Worm (Caenorhabditis elegans) whole organism, L2 larva: ENCODE results near the gene K07F5.16.

Source experiments
- C34F6.9 ChIP-seq: fragments of 150-350 bp; optimal IDR thresholded peaks from 2 replicates; lab custom pipeline; 2014; ENCODE audit warnings: missing biosample characterization, missing genetic modification characterization
- F13H6.1 ChIP-seq: sonication (generic microtip); optimal IDR thresholded peaks from 2 replicates; lab custom pipeline; 2016; ENCODE audit warnings: missing genetic modification characterization, missing compliant biosample characterization
- R02D3.7 ChIP-seq: fragments of 150-350 bp; optimal IDR thresholded peaks from 2 replicates; lab custom pipeline; 2014; ENCODE audit warnings: missing biosample characterization, missing genetic modification characterization
- aly-2 ChIP-seq: fragments of 150-350 bp; optimal IDR thresholded peaks from 2 replicates; lab custom pipeline; 2014; ENCODE audit warnings: missing biosample characterization, missing genetic modification characterization
- ama-1 ChIP-seq: fragments of 150-350 bp; optimal IDR thresholded peaks from 2 replicates; lab custom pipeline; 2018; ENCODE audit warnings: inconsistent platforms
- blmp-1 ChIP-seq: sonication (generic microtip); optimal IDR thresholded peaks from 2 replicates; lab custom pipeline; 2017; ENCODE audit warnings: missing genetic modification characterization, mild to moderate bottlenecking, missing compliant biosample characterization, antibody characterized with exemption, moderate library complexity; ENCODE audit not compliant: insufficient read depth
- crh-2 ChIP-seq: sonication (generic microtip); optimal IDR thresholded peaks from 2 replicates; lab custom pipeline; 2017; ENCODE audit warnings: missing biosample characterization, missing genetic modification characterization
- dmd-4 ChIP-seq: sonication (generic microtip); optimal IDR thresholded peaks from 2 replicates; lab custom pipeline; 2017; ENCODE audit warnings: missing biosample characterization, missing genetic modification characterization
- egl-27 ChIP-seq: sonication (generic microtip); optimal IDR thresholded peaks from 3 replicates; lab custom pipeline; 2017; ENCODE audit warnings: missing biosample characterization, missing genetic modification reagents, missing genetic modification characterization
- elt-3 ChIP-seq: sonication (generic microtip); optimal IDR thresholded peaks from 2 replicates; lab custom pipeline; 2017; ENCODE audit warnings: missing biosample characterization, missing genetic modification characterization
- fos-1 ChIP-seq: fragments of 150-350 bp; optimal IDR thresholded peaks from 2 replicates; lab custom pipeline; 2014; ENCODE audit warnings: missing biosample characterization, missing genetic modification characterization
- lin-11 ChIP-seq: fragments of 150-350 bp; sonication (generic microtip); optimal IDR thresholded peaks from 2 replicates; lab custom pipeline; 2014; ENCODE audit warnings: missing biosample characterization, missing genetic modification characterization, inconsistent platforms, mixed read lengths
- lin-13 ChIP-seq: fragments of 150-350 bp; optimal IDR thresholded peaks from 2 replicates; lab custom pipeline; 2014; ENCODE audit warnings: missing biosample characterization, missing genetic modification reagents, missing genetic modification characterization
- lsy-2 ChIP-seq, 2 experiments: fragments of 150-350 bp in 1 of 2; sonication (generic microtip) in 1 of 2; optimal IDR thresholded peaks; 2 replicates each; lab custom pipeline; 2014 to 2017; ENCODE audit warnings: missing biosample characterization in 2 of 2, missing genetic modification characterization in 2 of 2
- mbf-1 ChIP-seq: sonication (generic microtip); optimal IDR thresholded peaks from 2 replicates; lab custom pipeline; 2017; ENCODE audit warnings: missing biosample characterization, missing genetic modification characterization
- mdl-1 ChIP-seq, 2 experiments: fragments of 150-350 bp in 1 of 2; sonication (generic microtip) in 1 of 2; optimal IDR thresholded peaks; 2 replicates each; lab custom pipeline; 2017; ENCODE audit warnings: missing biosample characterization in 2 of 2, missing genetic modification characterization in 2 of 2
- nhr-10 ChIP-seq: sonication (generic microtip); optimal IDR thresholded peaks from 2 replicates; lab custom pipeline; 2017; ENCODE audit warnings: missing biosample characterization, missing genetic modification characterization
- nhr-12 ChIP-seq: fragments of 150-350 bp; optimal IDR thresholded peaks from 2 replicates; lab custom pipeline; 2014; ENCODE audit warnings: missing biosample characterization, missing genetic modification characterization
- nhr-129 ChIP-seq: fragments of 150-350 bp; optimal IDR thresholded peaks from 2 replicates; lab custom pipeline; 2014; ENCODE audit warnings: missing biosample characterization, missing genetic modification characterization
- nhr-21 ChIP-seq: fragments of 150-350 bp; optimal IDR thresholded peaks from 2 replicates; lab custom pipeline; 2014; ENCODE audit warnings: missing biosample characterization, missing genetic modification characterization
- nhr-23 ChIP-seq: fragments of 150-350 bp; optimal IDR thresholded peaks from 2 replicates; lab custom pipeline; 2014; ENCODE audit warnings: missing biosample characterization, missing genetic modification reagents, missing genetic modification characterization
- nhr-237 ChIP-seq: fragments of 150-350 bp; optimal IDR thresholded peaks from 2 replicates; lab custom pipeline; 2014; ENCODE audit warnings: missing biosample characterization, missing genetic modification characterization
- nhr-25 ChIP-seq: fragments of 150-350 bp; sonication (generic microtip); optimal IDR thresholded peaks from 3 replicates; lab custom pipeline; 2014; ENCODE audit warnings: missing biosample characterization, missing genetic modification characterization
- nhr-6 ChIP-seq: fragments of 150-350 bp; optimal IDR thresholded peaks from 2 replicates; lab custom pipeline; 2014; ENCODE audit warnings: missing biosample characterization, missing genetic modification characterization
- nhr-77 ChIP-seq: fragments of 150-350 bp; optimal IDR thresholded peaks from 2 replicates; lab custom pipeline; 2014; ENCODE audit warnings: missing biosample characterization, missing genetic modification characterization
- peb-1 ChIP-seq: fragments of 150-350 bp; optimal IDR thresholded peaks from 2 replicates; lab custom pipeline; 2014; ENCODE audit warnings: missing biosample characterization, missing genetic modification characterization
- sma-3 ChIP-seq: sonication (generic microtip); optimal IDR thresholded peaks from 2 replicates; lab custom pipeline; 2016; ENCODE audit warnings: missing genetic modification reagents, missing genetic modification characterization, missing compliant biosample characterization
- unc-39 ChIP-seq: fragments of 150-350 bp; optimal IDR thresholded peaks from 2 replicates; lab custom pipeline; 2014; ENCODE audit warnings: missing biosample characterization, missing genetic modification characterization
- unc-55 ChIP-seq: fragments of 150-350 bp; sonication (generic microtip); optimal IDR thresholded peaks from 3 replicates; lab custom pipeline; 2014; ENCODE audit warnings: missing biosample characterization, missing genetic modification reagents, missing genetic modification characterization
- unc-62 ChIP-seq: fragments of 150-350 bp; optimal IDR thresholded peaks from 2 replicates; lab custom pipeline; 2014; ENCODE audit warnings: missing biosample characterization, missing genetic modification reagents, missing genetic modification characterization
- ztf-11 ChIP-seq: sonication (generic microtip); optimal IDR thresholded peaks from 2 replicates; lab custom pipeline; 2017; ENCODE audit warnings: missing biosample characterization, missing genetic modification characterization
- ztf-4 ChIP-seq: fragments of 150-350 bp; optimal IDR thresholded peaks from 2 replicates; lab custom pipeline; 2014; ENCODE audit warnings: missing biosample characterization, missing genetic modification characterization

The K07F5.16 gene

ce11 chrIV:9863817-9864216 is at the start of gene K07F5.16:
K07F5.16 (plus strand) TSS chrIV:9864117.
- no peak for TF ChIP-seq lin-11 (tag; lab: Kevin White, UChicago)
- no peak for TF ChIP-seq nhr-21 (tag; lab: Kevin White, UChicago)
- no peak for TF ChIP-seq peb-1 (tag; lab: Kevin White, UChicago)

DNA sequence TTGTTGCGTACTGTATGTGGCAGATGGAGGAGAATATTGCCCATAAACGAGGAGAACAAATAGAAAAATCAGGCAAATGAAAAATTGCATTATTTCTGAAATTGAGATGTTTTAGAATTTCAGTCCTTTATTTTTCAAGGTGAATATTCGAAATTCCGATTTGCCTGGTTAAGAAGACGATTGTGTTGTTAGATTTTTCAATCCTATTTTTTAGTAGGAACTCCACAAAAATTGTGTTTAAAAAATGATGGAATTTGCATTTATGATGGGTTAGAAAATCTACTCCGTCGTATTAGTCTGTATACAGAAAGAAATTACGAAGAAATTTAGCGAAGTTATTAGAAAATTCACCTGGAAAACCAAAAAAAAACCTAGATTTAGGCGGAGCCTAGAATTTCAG is 48.5 kb upstream of the K07F5.16 start, which contains the start of gene egl-20:
egl-20 (minus strand) TSS at position 101 of the 400 bp plus-strand sequence.
- TF ChIP-seq ama-1 (lab: Kevin White, UChicago) (no peak), egl-27 (tag; lab: Kevin White, UChicago) (no peak), nhr-10 (no peak), nhr-237 (tag; lab: Kevin White, UChicago) (no peak), nhr-12 (tag; lab: Kevin White, UChicago) (no peak), R02D3.7 (tag; lab: Kevin White, UChicago) (no peak), peb-1 (tag; lab: Kevin White, UChicago) (no peak), nhr-6 (tag; lab: Kevin White, UChicago) (no peak), mbf-1 (tag; lab: Kevin White, UChicago) (no peak), unc-39 (tag; lab: Kevin White, UChicago) (no peak), ztf-11 (tag; lab: Kevin White, UChicago) (no peak), crh-2 (tag; lab: Kevin White, UChicago) (no peak), nhr-23 (no peak), F13H6.1 (tag; lab: Kevin White, UChicago) (no peak), unc-55 (GFP tag; lab: Kevin White, UChicago) (no peak), unc-62 (GFP tag; lab: Kevin White, UChicago) (no peak), lsy-2 (tag; optimal IDR thresholded peaks at IDR 0.05; lab: Kevin White, UChicago) (no peak)

DNA sequence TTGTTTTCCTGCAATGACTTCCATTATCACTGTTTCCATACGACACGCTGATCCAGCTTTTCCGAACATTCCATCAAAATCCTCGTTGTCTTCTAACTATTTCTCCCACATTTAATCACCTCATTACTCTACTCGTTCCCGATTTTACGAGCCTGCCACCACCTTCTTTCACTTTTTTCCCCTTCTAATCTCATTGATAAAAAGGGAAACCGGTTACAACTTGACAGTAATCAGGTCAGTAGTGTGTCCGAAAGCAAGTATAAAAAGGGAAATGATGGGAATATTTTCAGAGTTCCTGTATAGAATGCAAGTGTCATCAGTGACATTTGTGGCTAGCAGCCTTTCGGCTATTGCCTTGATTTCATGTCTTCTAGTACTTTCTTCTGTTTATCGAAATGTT is 42.3 kb upstream of the K07F5.16 start, which contains the start of gene col-123:
col-123 (plus strand) TSS at position 301 of the 400 bp plus-strand sequence.
- TF ChIP-seq nhr-23 (no peak), mdl-1 (tag; optimal IDR thresholded peaks at IDR 0.05; lab: Kevin White, UChicago) (no peak), nhr-6 (tag; lab: Kevin White, UChicago) (no peak), blmp-1 (no peak), nhr-129 (tag; lab: Kevin White, UChicago) (no peak), unc-39 (tag; lab: Kevin White, UChicago) (no peak), R02D3.7 (tag; lab: Kevin White, UChicago) (no peak), C34F6.9 (tag; lab: Kevin White, UChicago) (no peak)

ce11 chrIV:9822585-9822984 is 41.3 kb upstream of the K07F5.16 start:
- TF ChIP-seq ztf-4 (tag; lab: Kevin White, UChicago) (no peak), elt-3 (tag; lab: Kevin White, UChicago) (no peak), dmd-4 (no peak), nhr-77 (tag; lab: Kevin White, UChicago) (no peak), aly-2 (no peak)
- TF ChIP-seq, all 48 proteins: peak for 0

ce11 chrIV:9824480-9824879 is 39.4 kb upstream of the K07F5.16 start, which contains the start of gene catp-6:
catp-6 (minus strand) TSS chrIV:9824580.
- TF ChIP-seq F13H6.1 (tag; lab: Kevin White, UChicago), result no peak
- no peak for TF ChIP-seq blmp-1
- TF ChIP-seq nhr-25 (tag; lab: Kevin White, UChicago), result no peak
- no peak for TF ChIP-seq sma-3 (GFP tag; lab: Kevin White, UChicago)
- TF ChIP-seq dmd-4, result no peak
- TF ChIP-seq lin-13 (GFP tag; lab: Kevin White, UChicago), result no peak
- no peak for TF ChIP-seq elt-3 (tag; lab: Kevin White, UChicago)
- TF ChIP-seq mbf-1 (tag; lab: Kevin White, UChicago), result no peak
- no peak for TF ChIP-seq nhr-12 (tag; lab: Kevin White, UChicago)
- no peak for TF ChIP-seq nhr-6 (tag; lab: Kevin White, UChicago)

DNA sequence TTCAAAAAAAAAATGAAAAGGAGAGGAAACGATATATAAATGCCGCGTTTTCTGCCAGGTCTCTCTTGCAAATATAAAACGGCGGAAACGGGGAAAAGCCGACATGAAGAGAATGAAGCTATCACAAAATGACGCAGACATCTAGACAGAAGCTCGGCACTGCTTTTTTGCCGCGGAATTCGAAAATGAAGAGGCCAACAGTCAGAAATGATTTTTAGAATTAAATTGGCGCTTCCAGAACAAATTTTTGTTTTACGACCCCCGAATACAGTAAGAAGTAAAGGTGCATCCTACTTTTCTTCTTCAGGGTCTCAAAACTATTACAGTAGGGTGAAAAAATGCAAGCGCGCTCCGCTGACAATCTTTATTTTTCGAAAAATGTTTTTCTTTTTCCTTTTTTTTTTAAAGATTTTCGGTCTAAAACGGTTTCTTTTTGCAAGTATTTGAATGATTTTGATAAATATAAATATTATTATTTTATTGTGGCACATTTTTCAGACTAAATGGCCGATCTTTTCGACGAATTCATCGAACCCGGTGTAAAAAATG is 38.6 kb upstream of the K07F5.16 start, which contains the start of gene mtr-4:
mtr-4 (plus strand) TSS at position 499 of the 549 bp plus-strand sequence.
- peak; percentile 50 for TF ChIP-seq C34F6.9 (tag; lab: Kevin White, UChicago)
- peak; percentile 30 for TF ChIP-seq nhr-129 (tag; lab: Kevin White, UChicago)
- TF ChIP-seq blmp-1, result no peak
- peak; percentile 44 for TF ChIP-seq fos-1
